1 fruit fly cellular context compared by ENCODE assay signal in genomic region chrX:5744992-5745732, dm6.
A peak's percentile ranks its signal among the peaks of the same experiment; 100 is the strongest.
TF ChIP-seq lines count a peak whose summit lies in the region.

No protein-coding gene starts in this region.

TF ChIP-seq in whole organism, embryonic, 481 proteins besides CTCF, POLR2A, EP300 and RAD21 (continued from another document and continues in another):
- TF ChIP-seq bigmax (GFP tag; optimal IDR thresholded peaks at IDR 0.05; lab: Kevin White, UChicago) (no peak), CG6765 (GFP tag; optimal IDR thresholded peaks at IDR 0.05; lab: Kevin White, UChicago) (no peak), H15 (GFP tag; IDR thresholded peaks at IDR 0.05; lab: Robert Waterston, UW) (0 out of 3 replicates have a peak, but pooled peaks have one; percentile 32), gcm2 (GFP tag; optimal IDR thresholded peaks at IDR 0.05; lab: Kevin White, UChicago) (no peak), CG12769 (tag; optimal IDR thresholded peaks at IDR 0.05; lab: Kevin White, UChicago) (peak; percentile 34), Sin3A (optimal IDR thresholded peaks at IDR 0.05; lab: Kevin White, UChicago) (no peak), CG17568 (GFP tag; optimal IDR thresholded peaks at IDR 0.05; lab: Kevin White, UChicago) (no peak), CG7372 (GFP tag; IDR thresholded peaks at IDR 0.05; lab: Robert Waterston, UW) (no peak), C15 (GFP tag; IDR thresholded peaks at IDR 0.05; lab: Robert Waterston, UW) (no peak), Hr78 (GFP tag; optimal IDR thresholded peaks at IDR 0.05; lab: Kevin White, UChicago) (peak in 1 of 2 experiments; percentile 36), CG11696 (GFP tag; IDR thresholded peaks at IDR 0.05; lab: Robert Waterston, UW) (no peak), Ets65A (GFP tag; lab: Kevin White, UChicago) (peak; percentile 11), bcd (GFP tag; optimal IDR thresholded peaks at IDR 0.05; lab: Kevin White, UChicago) (peak; percentile 41), Hmr (GFP tag; optimal IDR thresholded peaks at IDR 0.05; lab: Kevin White, UChicago) (peak; percentile 41), Kr (GFP tag; optimal IDR thresholded peaks at IDR 0.05; lab: Kevin White, UChicago) (no peak), unc-4 (GFP tag; IDR thresholded peaks at IDR 0.05; lab: Robert Waterston, UW; ENCODE audit: partially characterized antibody) (peak; percentile 70), NfI (GFP tag; optimal IDR thresholded peaks at IDR 0.05; lab: Kevin White, UChicago) (no peak), dm (GFP tag; optimal IDR thresholded peaks at IDR 0.05; lab: Kevin White, UChicago) (no peak), dan (GFP tag; IDR thresholded peaks at IDR 0.05; lab: Robert Waterston, UW) (no peak), kah (GFP tag; optimal IDR thresholded peaks at IDR 0.05; lab: Kevin White, UChicago) (peak; percentile 25), z (GFP tag; IDR thresholded peaks at IDR 0.05; lab: Robert Waterston, UW) (peak; percentile 62; the same call in 2 of the 3 replicates), odd (GFP tag; optimal IDR thresholded peaks at IDR 0.05; lab: Kevin White, UChicago) (no peak), CG15601 (tag; optimal IDR thresholded peaks at IDR 0.05; lab: Kevin White, UChicago) (no peak), pum (GFP tag; optimal IDR thresholded peaks at IDR 0.05; lab: Kevin White, UChicago) (peak; percentile 10), CG31224 (GFP tag; IDR thresholded peaks at IDR 0.05; lab: Robert Waterston, UW) (no peak), CG7963 (GFP tag; IDR thresholded peaks at IDR 0.05; lab: Robert Waterston, UW; ENCODE audit: partially characterized antibody) (peak; percentile 27; the same call in 1 of the 3 replicates), sqz (GFP tag; optimal IDR thresholded peaks at IDR 0.05; lab: Kevin White, UChicago) (no peak), gro (GFP tag; optimal IDR thresholded peaks at IDR 0.05; lab: Kevin White, UChicago) (no peak), CG30403 (GFP tag; optimal IDR thresholded peaks at IDR 0.05; lab: Kevin White, UChicago) (peak; percentile 45), CG6683 (GFP tag; optimal IDR thresholded peaks at IDR 0.05; lab: Kevin White, UChicago) (no peak), MTF-1 (GFP tag; optimal IDR thresholded peaks at IDR 0.05; lab: Kevin White, UChicago; ENCODE audit: borderline replicate concordance) (no peak), onecut (GFP tag; IDR thresholded peaks at IDR 0.05; lab: Robert Waterston, UW) (peak; percentile 34; the same call in 1 of the 2 replicates), CG4424 (GFP tag; optimal IDR thresholded peaks at IDR 0.05; lab: Kevin White, UChicago) (no peak), nerfin-2 (GFP tag; IDR thresholded peaks at IDR 0.05; lab: Robert Waterston, UW; ENCODE audit: partially characterized antibody) (peak; percentile 47; the same call in 1 of the 2 replicates), CG17328 (GFP tag; IDR thresholded peaks at IDR 0.05; lab: Robert Waterston, UW) (0 out of 2 replicates have a peak, but pooled peaks have one; percentile 19), sens-2 (GFP tag; IDR thresholded peaks at IDR 0.05; lab: Robert Waterston, UW) (no peak), Mrtf (GFP tag; IDR thresholded peaks at IDR 0.05; lab: Robert Waterston, UW) (no peak), CG17359 (tag; optimal IDR thresholded peaks at IDR 0.05; lab: Kevin White, UChicago) (no peak), CG10147 (GFP tag; optimal IDR thresholded peaks at IDR 0.05; lab: Kevin White, UChicago) (peak; percentile 18), hkb (optimal IDR thresholded peaks at IDR 0.05; lab: Kevin White, UChicago) (no peak), hkb (GFP tag; IDR thresholded peaks at IDR 0.05; lab: Robert Waterston, UW) (no peak), HHEX (GFP tag; optimal IDR thresholded peaks at IDR 0.05; lab: Kevin White, UChicago) (no peak), Elba2 (GFP tag; optimal IDR thresholded peaks at IDR 0.05; lab: Kevin White, UChicago) (no peak), slbo (GFP tag; IDR thresholded peaks at IDR 0.05; lab: Robert Waterston, UW) (peak; percentile 61), CG12104 (GFP tag; optimal IDR thresholded peaks at IDR 0.05; lab: Kevin White, UChicago) (no peak), CG7556 (GFP tag; optimal IDR thresholded peaks at IDR 0.05; lab: Kevin White, UChicago) (peak; percentile 44), Poxn (GFP tag; IDR thresholded peaks at IDR 0.05; lab: Robert Waterston, UW) (no peak), abd-A (tag; optimal IDR thresholded peaks at IDR 0.05; lab: Kevin White, UChicago) (no peak), ken (GFP tag; IDR thresholded peaks at IDR 0.05; lab: Robert Waterston, UW) (0 out of 3 replicates have a peak, but pooled peaks have one; percentile 37), ab (GFP tag; optimal IDR thresholded peaks at IDR 0.05; lab: Kevin White, UChicago) (no peak), CG12942 (GFP tag; optimal IDR thresholded peaks at IDR 0.05; lab: Kevin White, UChicago) (no peak), Scr (GFP tag; IDR thresholded peaks at IDR 0.05; lab: Robert Waterston, UW; ENCODE audit: partially characterized antibody) (peak; percentile 69), lab (GFP tag; optimal IDR thresholded peaks at IDR 0.05; lab: Kevin White, UChicago) (peak; percentile 21), p53 (GFP tag; optimal IDR thresholded peaks at IDR 0.05; lab: Kevin White, UChicago) (no peak), CG14014 (GFP tag; IDR thresholded peaks at IDR 0.05; lab: Robert Waterston, UW) (0 out of 2 replicates have a peak, but pooled peaks have one; percentile 7), schlank (tag; optimal IDR thresholded peaks at IDR 0.05; lab: Kevin White, UChicago) (no peak), CG7928 (GFP tag; optimal IDR thresholded peaks at IDR 0.05; lab: Kevin White, UChicago) (no peak), jing (GFP tag; optimal IDR thresholded peaks at IDR 0.05; lab: Kevin White, UChicago) (no peak), repo (GFP tag; optimal IDR thresholded peaks at IDR 0.05; lab: Kevin White, UChicago) (no peak), Mes4 (GFP tag; optimal IDR thresholded peaks at IDR 0.05; lab: Kevin White, UChicago) (no peak), NK7.1 (GFP tag; optimal IDR thresholded peaks at IDR 0.05; lab: Kevin White, UChicago) (no peak), CG18476 (GFP tag; optimal IDR thresholded peaks at IDR 0.05; lab: Kevin White, UChicago) (peak; percentile 31), CG1602 (GFP tag; optimal IDR thresholded peaks at IDR 0.05; lab: Kevin White, UChicago) (peak; percentile 17), ftz-f1 (GFP tag; optimal IDR thresholded peaks at IDR 0.05; lab: Kevin White, UChicago) (no peak), Ada2b (GFP tag; IDR thresholded peaks at IDR 0.05; lab: Robert Waterston, UW) (no peak), zfh1 (GFP tag; IDR thresholded peaks at IDR 0.05; lab: Robert Waterston, UW) (peak; percentile 37; the same call in 1 of the 3 replicates), klu (GFP tag; IDR thresholded peaks at IDR 0.05; lab: Robert Waterston, UW) (no peak), CG6791 (GFP tag; IDR thresholded peaks at IDR 0.05; lab: Robert Waterston, UW; ENCODE audit: partially characterized antibody) (peak; percentile 21; the same call in 2 of the 3 replicates), CG16863 (GFP tag; optimal IDR thresholded peaks at IDR 0.05; lab: Kevin White, UChicago) (peak; percentile 40), knrl (GFP tag; IDR thresholded peaks at IDR 0.05; lab: Robert Waterston, UW; ENCODE audit: partially characterized antibody) (peak; percentile 69; the same call in 2 of the 3 replicates), gsb (GFP tag; IDR thresholded peaks at IDR 0.05; lab: Robert Waterston, UW) (no peak), CG17361 (GFP tag; IDR thresholded peaks at IDR 0.05; lab: Robert Waterston, UW) (peak; percentile 47; the same call in 1 of the 3 replicates), CG7745 (tag; optimal IDR thresholded peaks at IDR 0.05; lab: Kevin White, UChicago) (no peak), Opbp (GFP tag; IDR thresholded peaks at IDR 0.05; lab: Robert Waterston, UW; ENCODE audit: partially characterized antibody) (peak; percentile 37; the same call in 1 of the 3 replicates), B-H1 (GFP tag; IDR thresholded peaks at IDR 0.05; lab: Robert Waterston, UW) (no peak), slp2 (GFP tag; optimal IDR thresholded peaks at IDR 0.05; lab: Kevin White, UChicago) (no peak), Blimp-1 (GFP tag; optimal IDR thresholded peaks at IDR 0.05; lab: Kevin White, UChicago) (peak; percentile 20), CG17612 (GFP tag; IDR thresholded peaks at IDR 0.05; lab: Robert Waterston, UW) (no peak), phol (tag; optimal IDR thresholded peaks at IDR 0.05; lab: Kevin White, UChicago) (peak; percentile 32), Neu2 (GFP tag; optimal IDR thresholded peaks at IDR 0.05; lab: Kevin White, UChicago; ENCODE audit: borderline replicate concordance) (no peak), yki (optimal IDR thresholded peaks at IDR 0.05; lab: Kevin White, UChicago) (no peak), CHES-1-like (GFP tag; optimal IDR thresholded peaks at IDR 0.05; lab: Kevin White, UChicago) (no peak), CG1024 (GFP tag; IDR thresholded peaks at IDR 0.05; lab: Robert Waterston, UW) (no peak), lilli (GFP tag; optimal IDR thresholded peaks at IDR 0.05; lab: Kevin White, UChicago) (peak; percentile 57), Abd-B (GFP tag; optimal IDR thresholded peaks at IDR 0.05; lab: Kevin White, UChicago) (no peak), CG9609 (GFP tag; optimal IDR thresholded peaks at IDR 0.05; lab: Kevin White, UChicago) (peak; percentile 36), CG12391 (tag; optimal IDR thresholded peaks at IDR 0.05; lab: Kevin White, UChicago) (peak; percentile 1), mam (GFP tag; optimal IDR thresholded peaks at IDR 0.05; lab: Kevin White, UChicago) (peak; percentile 50), CG11456 (GFP tag; IDR thresholded peaks at IDR 0.05; lab: Robert Waterston, UW) (0 out of 3 replicates have a peak, but pooled peaks have one; percentile 35), ATbp (GFP tag; optimal IDR thresholded peaks at IDR 0.05; lab: Kevin White, UChicago) (no peak), insv (GFP tag; optimal IDR thresholded peaks at IDR 0.05; lab: Kevin White, UChicago) (no peak), vfl (GFP tag; optimal IDR thresholded peaks at IDR 0.05; lab: Kevin White, UChicago) (no peak), oc (tag; optimal IDR thresholded peaks at IDR 0.05; lab: Kevin White, UChicago) (no peak), Dip3 (GFP tag; optimal IDR thresholded peaks at IDR 0.05; lab: Kevin White, UChicago) (peak; percentile 27), Sry-δ (GFP tag; optimal IDR thresholded peaks at IDR 0.05; lab: Kevin White, UChicago) (peak; percentile 69), CG2199 (GFP tag; IDR thresholded peaks at IDR 0.05; lab: Robert Waterston, UW) (no peak), CG14441 (GFP tag; IDR thresholded peaks at IDR 0.05; lab: Robert Waterston, UW) (no peak), pros (GFP tag; optimal IDR thresholded peaks at IDR 0.05; lab: Kevin White, UChicago) (no peak), sob (GFP tag; IDR thresholded peaks at IDR 0.05; lab: Robert Waterston, UW) (peak; percentile 17; the same call in 1 of the 2 replicates), CG14667 (GFP tag; IDR thresholded peaks at IDR 0.05; lab: Robert Waterston, UW) (no peak), wor (GFP tag; IDR thresholded peaks at IDR 0.05; lab: Robert Waterston, UW) (no peak), CG16779 (GFP tag; IDR thresholded peaks at IDR 0.05; lab: Robert Waterston, UW) (0 out of 2 replicates have a peak, but pooled peaks have one; percentile 14), prd (optimal IDR thresholded peaks at IDR 0.05; lab: Kevin White, UChicago) (no peak), prd (GFP tag; IDR thresholded peaks at IDR 0.05; lab: Robert Waterston, UW) (peak; percentile 32; the same call in 1 of the 3 replicates), CG7987 (GFP tag; optimal IDR thresholded peaks at IDR 0.05; lab: Kevin White, UChicago) (no peak), CG17912 (GFP tag; optimal IDR thresholded peaks at IDR 0.05; lab: Kevin White, UChicago) (no peak), Stat92E (GFP tag; optimal IDR thresholded peaks at IDR 0.05; lab: Kevin White, UChicago) (no peak), chinmo (GFP tag; IDR thresholded peaks at IDR 0.05; lab: Robert Waterston, UW; ENCODE audit: partially characterized antibody) (no peak), CG17385 (GFP tag; optimal IDR thresholded peaks at IDR 0.05; lab: Kevin White, UChicago) (no peak), sc (optimal IDR thresholded peaks at IDR 0.05; lab: Kevin White, UChicago) (no peak), sc (GFP tag; optimal IDR thresholded peaks at IDR 0.05; lab: Kevin White, UChicago) (no peak), ci (GFP tag; IDR thresholded peaks at IDR 0.05; lab: Robert Waterston, UW) (peak; percentile 29; the same call in 1 of the 3 replicates), CG10543 (GFP tag; optimal IDR thresholded peaks at IDR 0.05; lab: Kevin White, UChicago) (no peak), CG18764 (GFP tag; optimal IDR thresholded peaks at IDR 0.05; lab: Kevin White, UChicago) (no peak), CG7786 (GFP tag; optimal IDR thresholded peaks at IDR 0.05; lab: Kevin White, UChicago) (no peak), Sox100B (GFP tag; optimal IDR thresholded peaks at IDR 0.05; lab: Kevin White, UChicago) (peak; percentile 17), CG14860 (GFP tag; IDR thresholded peaks at IDR 0.05; lab: Robert Waterston, UW; ENCODE audit: partially characterized antibody) (peak; percentile 62; the same call in 1 of the 3 replicates), CG10462 (GFP tag; optimal IDR thresholded peaks at IDR 0.05; lab: Kevin White, UChicago) (no peak), psq (GFP tag; optimal IDR thresholded peaks at IDR 0.05; lab: Kevin White, UChicago) (no peak), CG1792 (GFP tag; optimal IDR thresholded peaks at IDR 0.05; lab: Kevin White, UChicago) (no peak), zen (tag; optimal IDR thresholded peaks at IDR 0.05; lab: Kevin White, UChicago) (no peak), trem (tag; optimal IDR thresholded peaks at IDR 0.05; lab: Kevin White, UChicago) (no peak), CG15479 (GFP tag; optimal IDR thresholded peaks at IDR 0.05; lab: Kevin White, UChicago) (no peak), run (tag; optimal IDR thresholded peaks at IDR 0.05; lab: Kevin White, UChicago) (no peak), wek (GFP tag; optimal IDR thresholded peaks at IDR 0.05; lab: Kevin White, UChicago) (no peak), eve (GFP tag; optimal IDR thresholded peaks at IDR 0.05; lab: Kevin White, UChicago) (no peak), hb (GFP tag; IDR thresholded peaks at IDR 0.05; lab: Robert Waterston, UW; ENCODE audit: partially characterized antibody) (no peak), CG17802 (tag; optimal IDR thresholded peaks at IDR 0.05; lab: Kevin White, UChicago) (no peak), CG10979 (tag; optimal IDR thresholded peaks at IDR 0.05; lab: Kevin White, UChicago) (no peak), ham (GFP tag; IDR thresholded peaks at IDR 0.05; lab: Robert Waterston, UW) (no peak), CG9727 (GFP tag; optimal IDR thresholded peaks at IDR 0.05; lab: Kevin White, UChicago) (peak; percentile 33), Dref (GFP tag; IDR thresholded peaks at IDR 0.05; lab: Robert Waterston, UW) (peak; percentile 35)
